Fruit fly (Drosophila melanogaster): ENCODE results near the gene CG9231.
A peak's percentile ranks its signal among the peaks of the same experiment; 100 is the strongest.

Gene CG9231

dm6 chr3L:19634788-19635448 lies 49.1 kb upstream of the CG9231 start:
- TF ChIP-seq Rel (GFP tag; optimal IDR thresholded peaks at IDR 0.05) (no peak), Rel (tag; optimal IDR thresholded peaks at IDR 0.05) (peak; percentile 14), pan (optimal IDR thresholded peaks at IDR 0.05) (no peak), CG32264 (GFP tag; optimal IDR thresholded peaks at IDR 0.05) (no peak), ey (GFP tag; optimal IDR thresholded peaks at IDR 0.05) (no peak), sv (GFP tag; optimal IDR thresholded peaks at IDR 0.05) (no peak), Vsx2 (GFP tag; optimal IDR thresholded peaks at IDR 0.05; ENCODE audit: partially characterized antibody) (no peak), brk (GFP tag; optimal IDR thresholded peaks at IDR 0.05) (peak; percentile 33), Hnf4 (GFP tag; optimal IDR thresholded peaks at IDR 0.05) (no peak), h (GFP tag; optimal IDR thresholded peaks at IDR 0.05) (peak; percentile 32), usp (GFP tag; optimal IDR thresholded peaks at IDR 0.05) (no peak), psq (GFP tag; optimal IDR thresholded peaks at IDR 0.05) (peak; percentile 91), woc (GFP tag; optimal IDR thresholded peaks at IDR 0.05) (peak; percentile 11), OdsH (GFP tag; optimal IDR thresholded peaks at IDR 0.05) (peak; percentile 57), GATAd (GFP tag; optimal IDR thresholded peaks at IDR 0.05) (no peak), Hr78 (GFP tag; optimal IDR thresholded peaks at IDR 0.05) (no peak), dsf (GFP tag; optimal IDR thresholded peaks at IDR 0.05; ENCODE audit: borderline replicate concordance) (no peak), lola (GFP tag; optimal IDR thresholded peaks at IDR 0.05) (no peak), tai (GFP tag; optimal IDR thresholded peaks at IDR 0.05) (peak; percentile 25), Mio (GFP tag; optimal IDR thresholded peaks at IDR 0.05) (no peak), jim (GFP tag; optimal IDR thresholded peaks at IDR 0.05) (no peak), Hr83 (GFP tag; optimal IDR thresholded peaks at IDR 0.05; ENCODE audit: poor library complexity, severe bottlenecking) (no peak), dmrt93B (GFP tag; optimal IDR thresholded peaks at IDR 0.05) (no peak), Myc (optimal IDR thresholded peaks at IDR 0.05) (no peak), N (GFP tag; optimal IDR thresholded peaks at IDR 0.05) (no peak), CrebA (GFP tag; optimal IDR thresholded peaks at IDR 0.05; ENCODE audit: borderline replicate concordance) (no peak), rgr (GFP tag; optimal IDR thresholded peaks at IDR 0.05) (peak; percentile 31), CG9705 (GFP tag; optimal IDR thresholded peaks at IDR 0.05) (no peak), br (GFP tag; optimal IDR thresholded peaks at IDR 0.05) (no peak), Sp1 (GFP tag; optimal IDR thresholded peaks at IDR 0.05) (peak; percentile 84), Dif (GFP tag; optimal IDR thresholded peaks at IDR 0.05; ENCODE audit: partially characterized antibody) (no peak), foxo (GFP tag; optimal IDR thresholded peaks at IDR 0.05) (peak in 1 of 2 experiments; percentile 78), sage (GFP tag; optimal IDR thresholded peaks at IDR 0.05) (no peak), HLH106 (tag; optimal IDR thresholded peaks at IDR 0.05) (peak; percentile 63), dl (GFP tag; optimal IDR thresholded peaks at IDR 0.05; ENCODE audit: insufficient read depth in 1 of 2, partially characterized antibody in 2 of 2) (no peak), Jra (GFP tag; optimal IDR thresholded peaks at IDR 0.05) (no peak), Abd-B (GFP tag; optimal IDR thresholded peaks at IDR 0.05) (no peak), Dfd (GFP tag; optimal IDR thresholded peaks at IDR 0.05) (peak; percentile 75), fru (GFP tag; optimal IDR thresholded peaks at IDR 0.05) (peak; percentile 63)

dm6 chr3L:19632766-19633632 lies 47.2 kb upstream of the CG9231 start:
- TF ChIP-seq psq (GFP tag; optimal IDR thresholded peaks at IDR 0.05): peak; percentile 60
- TF ChIP-seq ey (GFP tag; optimal IDR thresholded peaks at IDR 0.05): peak; percentile 72
- TF ChIP-seq dsf (GFP tag; optimal IDR thresholded peaks at IDR 0.05; ENCODE audit: borderline replicate concordance): no peak
- no peak for TF ChIP-seq Hr78 (GFP tag; optimal IDR thresholded peaks at IDR 0.05)
- TF ChIP-seq CrebA (GFP tag; optimal IDR thresholded peaks at IDR 0.05; ENCODE audit: borderline replicate concordance): peak; percentile 51
- TF ChIP-seq Abd-B (GFP tag; optimal IDR thresholded peaks at IDR 0.05): no peak
- TF ChIP-seq rgr (GFP tag; optimal IDR thresholded peaks at IDR 0.05): peak; percentile 73
- TF ChIP-seq lola (GFP tag; optimal IDR thresholded peaks at IDR 0.05): no peak
- TF ChIP-seq N (GFP tag; optimal IDR thresholded peaks at IDR 0.05): peak; percentile 3
- TF ChIP-seq Vsx2 (GFP tag; optimal IDR thresholded peaks at IDR 0.05; ENCODE audit: partially characterized antibody): peak; percentile 67
- TF ChIP-seq tai (GFP tag; optimal IDR thresholded peaks at IDR 0.05): no peak
- TF ChIP-seq Hnf4 (GFP tag; optimal IDR thresholded peaks at IDR 0.05): peak; percentile 46
- TF ChIP-seq brk (GFP tag; optimal IDR thresholded peaks at IDR 0.05): peak; percentile 48
- peak; percentile 44 for TF ChIP-seq br (GFP tag; optimal IDR thresholded peaks at IDR 0.05)
- no peak for TF ChIP-seq Myc (optimal IDR thresholded peaks at IDR 0.05)
- peak; percentile 71 for TF ChIP-seq HLH106 (tag; optimal IDR thresholded peaks at IDR 0.05)
- peak; percentile 70 for TF ChIP-seq sv (GFP tag; optimal IDR thresholded peaks at IDR 0.05)
- TF ChIP-seq Hr83 (GFP tag; optimal IDR thresholded peaks at IDR 0.05; ENCODE audit: poor library complexity, severe bottlenecking): peak; percentile 4
- TF ChIP-seq h (GFP tag; optimal IDR thresholded peaks at IDR 0.05): peak; percentile 83
- peak; percentile 59 for TF ChIP-seq fru (GFP tag; optimal IDR thresholded peaks at IDR 0.05)
- peak; percentile 52 for TF ChIP-seq Sp1 (GFP tag; optimal IDR thresholded peaks at IDR 0.05)
- TF ChIP-seq dl (GFP tag; optimal IDR thresholded peaks at IDR 0.05; ENCODE audit: insufficient read depth in 1 of 2, partially characterized antibody in 2 of 2): peak; percentile 88 to 91
- no peak for TF ChIP-seq Rel (GFP tag; optimal IDR thresholded peaks at IDR 0.05)
- TF ChIP-seq Rel (tag; optimal IDR thresholded peaks at IDR 0.05): peak; percentile 96
- peak in 1 of 2 experiments; percentile 61 for TF ChIP-seq foxo (GFP tag; optimal IDR thresholded peaks at IDR 0.05)
- TF ChIP-seq Dif (GFP tag; optimal IDR thresholded peaks at IDR 0.05; ENCODE audit: partially characterized antibody): peak; percentile 89
- TF ChIP-seq Mio (GFP tag; optimal IDR thresholded peaks at IDR 0.05): no peak
- TF ChIP-seq Jra (GFP tag; optimal IDR thresholded peaks at IDR 0.05): no peak
- TF ChIP-seq GATAd (GFP tag; optimal IDR thresholded peaks at IDR 0.05): peak; percentile 68
- TF ChIP-seq dmrt93B (GFP tag; optimal IDR thresholded peaks at IDR 0.05): peak; percentile 52
- no peak for TF ChIP-seq CG32264 (GFP tag; optimal IDR thresholded peaks at IDR 0.05)
- TF ChIP-seq usp (GFP tag; optimal IDR thresholded peaks at IDR 0.05): no peak
- peak; percentile 54 for TF ChIP-seq sage (GFP tag; optimal IDR thresholded peaks at IDR 0.05)
- no peak for TF ChIP-seq pan (optimal IDR thresholded peaks at IDR 0.05)
- peak; percentile 50 for TF ChIP-seq woc (GFP tag; optimal IDR thresholded peaks at IDR 0.05)
- peak; percentile 65 for TF ChIP-seq OdsH (GFP tag; optimal IDR thresholded peaks at IDR 0.05)

Data from whole organism, wandering third instar larva.